Worm (Caenorhabditis elegans) whole organism, L1 larva: ENCODE measurements around the gene str-200.

Source experiments
- aha-1 ChIP-seq: fragments of 150-350 bp; optimal IDR thresholded peaks from 2 replicates; lab custom pipeline; 2014; ENCODE audit warnings: missing biosample characterization, missing genetic modification characterization
- egl-27 ChIP-seq, 2 experiments: fragments of 150-350 bp in 1 of 2; sonication (generic microtip); optimal IDR thresholded peaks; 3 replicates each; lab custom pipeline; 2017 to 2018; ENCODE audit warnings: missing biosample characterization in 2 of 2, missing genetic modification characterization in 2 of 2, missing genetic modification reagents in 2 of 2
- ets-5 ChIP-seq: fragments of 200-800 bp; sonication (Bioruptor generic); IDR thresholded peaks from 2 replicates; pipeline ENCODE4 v1.3.6; 2022; ENCODE audit warnings: missing genetic modification characterization, missing compliant biosample characterization
- fkh-10 ChIP-seq: sonication (generic microtip); optimal IDR thresholded peaks from 2 replicates; lab custom pipeline; 2017; ENCODE audit warnings: missing biosample characterization, missing genetic modification reagents, missing genetic modification characterization
- jun-1 ChIP-seq: fragments of 150-350 bp; optimal IDR thresholded peaks from 2 replicates; lab custom pipeline; 2014; ENCODE audit warnings: missing biosample characterization, missing genetic modification reagents, missing genetic modification characterization
- lir-3 ChIP-seq: sonication (generic microtip); optimal IDR thresholded peaks from 2 replicates; lab custom pipeline; 2016; ENCODE audit warnings: mild to moderate bottlenecking, missing genetic modification characterization, moderate library complexity, missing compliant biosample characterization; ENCODE audit not compliant: poor library complexity
- lsy-2 ChIP-seq, 2 experiments: fragments of 150-350 bp; optimal IDR thresholded peaks; 2 replicates each; lab custom pipeline; 2014; ENCODE audit warnings: missing biosample characterization in 2 of 2, missing genetic modification characterization in 2 of 2
- nhr-12 ChIP-seq: sonication (generic microtip); optimal IDR thresholded peaks from 2 replicates; lab custom pipeline; 2017; ENCODE audit warnings: missing biosample characterization, missing genetic modification characterization
- nhr-237 ChIP-seq: fragments of 150-350 bp; optimal IDR thresholded peaks from 2 replicates; lab custom pipeline; 2014; ENCODE audit warnings: missing biosample characterization, missing genetic modification characterization
- skn-1 ChIP-seq: fragments of 150-350 bp; optimal IDR thresholded peaks from 2 replicates; lab custom pipeline; 2014; ENCODE audit warnings: missing biosample characterization, missing genetic modification characterization
- snpc-4 ChIP-seq: fragments of 150-350 bp; optimal IDR thresholded peaks from 2 replicates; lab custom pipeline; 2014; ENCODE audit warnings: missing biosample characterization, missing genetic modification characterization
- unc-130 ChIP-seq: fragments of 150-350 bp; optimal IDR thresholded peaks from 2 replicates; lab custom pipeline; 2017; ENCODE audit warnings: missing biosample characterization, missing genetic modification characterization, inconsistent platforms
- zag-1 ChIP-seq: fragments of 150-350 bp; optimal IDR thresholded peaks from 2 replicates; lab custom pipeline; 2014; ENCODE audit warnings: missing biosample characterization, missing genetic modification characterization

ce11 chrV:17429262-17429661 lies 28.7 kb downstream of the str-200 start:
- TF ChIP-seq lir-3 (tag; lab: Kevin White, UChicago) (no peak), jun-1 (tag; lab: Kevin White, UChicago) (no peak), egl-27 (tag; optimal IDR thresholded peaks at IDR 0.05; lab: Kevin White, UChicago) (no peak), ets-5 (GFP tag; lab: Robert Waterston, UW) (no peak), unc-130 (tag; lab: Kevin White, UChicago) (no peak), lsy-2 (tag; optimal IDR thresholded peaks at IDR 0.05; lab: Kevin White, UChicago) (no peak), snpc-4 (tag; lab: Kevin White, UChicago) (no peak), aha-1 (tag; lab: Kevin White, UChicago) (no peak), nhr-237 (tag; lab: Kevin White, UChicago) (no peak), zag-1 (tag; lab: Kevin White, UChicago) (no peak), skn-1 (tag; lab: Kevin White, UChicago) (no peak), fkh-10 (GFP tag; lab: Kevin White, UChicago) (no peak), nhr-12 (tag; lab: Kevin White, UChicago) (no peak)
